Worm (Caenorhabditis elegans) whole organism, L3 larva: ENCODE data around the gene C17A2.7.
"Not testable (repeated sequence)": the region's sequence is repeated elsewhere in the genome, so short reads cannot be mapped to it uniquely, and the experiment has no call there.

Source experiments
- aly-2 ChIP-seq: fragments of 150-350 bp; optimal IDR thresholded peaks from 2 replicates; lab custom pipeline; 2014; ENCODE audit warnings: missing biosample characterization, missing genetic modification characterization
- ama-1 ChIP-seq: fragments of 150-350 bp; optimal IDR thresholded peaks from 2 replicates; lab custom pipeline; 2018
- ceh-28 ChIP-seq: fragments of 150-350 bp; optimal IDR thresholded peaks from 2 replicates; lab custom pipeline; 2014; ENCODE audit warnings: missing biosample characterization, missing genetic modification reagents, missing genetic modification characterization
- ceh-82 ChIP-seq: fragments of 150-350 bp; optimal IDR thresholded peaks from 2 replicates; lab custom pipeline; 2014; ENCODE audit warnings: missing biosample characterization, missing genetic modification characterization
- egl-27 ChIP-seq: sonication (generic microtip); optimal IDR thresholded peaks from 4 replicates; lab custom pipeline; 2017; ENCODE audit warnings: missing biosample characterization, missing genetic modification reagents, missing genetic modification characterization
- egl-5 ChIP-seq: fragments of 150-350 bp; optimal IDR thresholded peaks from 2 replicates; lab custom pipeline; 2017; ENCODE audit warnings: missing biosample characterization, missing genetic modification reagents, missing genetic modification characterization, inconsistent platforms
- elt-1 ChIP-seq: fragments of 150-350 bp; optimal IDR thresholded peaks from 2 replicates; lab custom pipeline; 2014; ENCODE audit warnings: missing biosample characterization, missing genetic modification characterization
- elt-2 ChIP-seq: sonication (generic microtip); optimal IDR thresholded peaks from 2 replicates; lab custom pipeline; 2016; ENCODE audit warnings: missing genetic modification reagents, mild to moderate bottlenecking, missing genetic modification characterization, missing compliant biosample characterization
- elt-3 ChIP-seq, 3 experiments: fragments of 150-350 bp in 1 of 3; sonication (generic microtip) in 2 of 3; optimal IDR thresholded peaks; 2 replicates in 2 of 3; 4 replicates in 1 of 3; lab custom pipeline; 2014 to 2017; ENCODE audit warnings: missing biosample characterization in 3 of 3, missing genetic modification characterization in 3 of 3
- fkh-10 ChIP-seq: sonication (generic microtip); optimal IDR thresholded peaks from 2 replicates; lab custom pipeline; 2017; ENCODE audit warnings: missing biosample characterization, missing genetic modification reagents, missing genetic modification characterization
- fos-1 ChIP-seq: fragments of 150-350 bp; optimal IDR thresholded peaks from 2 replicates; lab custom pipeline; 2014; ENCODE audit warnings: missing biosample characterization, missing genetic modification characterization
- hmg-11 ChIP-seq: sonication (generic microtip); optimal IDR thresholded peaks from 2 replicates; lab custom pipeline; 2016; ENCODE audit warnings: missing genetic modification characterization, missing compliant biosample characterization
- jun-1 ChIP-seq: fragments of 150-350 bp; optimal IDR thresholded peaks from 2 replicates; lab custom pipeline; 2014; ENCODE audit warnings: missing biosample characterization, missing genetic modification reagents, missing genetic modification characterization
- lin-15B ChIP-seq: fragments of 150-350 bp; optimal IDR thresholded peaks from 2 replicates; lab custom pipeline; 2014; ENCODE audit warnings: missing biosample characterization, missing genetic modification characterization
- lin-39 ChIP-seq: fragments of 150-350 bp; optimal IDR thresholded peaks from 2 replicates; lab custom pipeline; 2018; ENCODE audit warnings: missing biosample characterization, missing genetic modification reagents, missing genetic modification characterization
- lsy-12 ChIP-seq: sonication (generic microtip); optimal IDR thresholded peaks from 2 replicates; lab custom pipeline; 2016; ENCODE audit warnings: mild to moderate bottlenecking, missing genetic modification characterization, missing compliant biosample characterization
- mdl-1 ChIP-seq: fragments of 150-350 bp; optimal IDR thresholded peaks from 2 replicates; lab custom pipeline; 2014; ENCODE audit warnings: missing biosample characterization, missing genetic modification characterization
- nfya-1 ChIP-seq: sonication (generic microtip); optimal IDR thresholded peaks from 2 replicates; lab custom pipeline; 2017; ENCODE audit warnings: missing genetic modification characterization, mild to moderate bottlenecking, missing compliant biosample characterization, antibody characterized with exemption, moderate library complexity; ENCODE audit not compliant: insufficient read depth
- nhr-12 ChIP-seq: fragments of 150-350 bp; optimal IDR thresholded peaks from 2 replicates; lab custom pipeline; 2014; ENCODE audit warnings: missing biosample characterization, missing genetic modification characterization
- nhr-23 ChIP-seq: fragments of 150-350 bp; optimal IDR thresholded peaks from 2 replicates; lab custom pipeline; 2014; ENCODE audit warnings: missing biosample characterization, missing genetic modification reagents, missing genetic modification characterization
- nhr-237 ChIP-seq: fragments of 150-350 bp; optimal IDR thresholded peaks from 2 replicates; lab custom pipeline; 2014; ENCODE audit warnings: missing biosample characterization, missing genetic modification characterization
- nhr-25 ChIP-seq: sonication (generic microtip); optimal IDR thresholded peaks from 2 replicates; lab custom pipeline; 2017; ENCODE audit warnings: missing biosample characterization, missing genetic modification characterization
- nhr-28 ChIP-seq: fragments of 150-350 bp; optimal IDR thresholded peaks from 2 replicates; lab custom pipeline; 2014; ENCODE audit warnings: missing biosample characterization, missing genetic modification characterization
- nhr-67 ChIP-seq: fragments of 150-350 bp; optimal IDR thresholded peaks from 2 replicates; lab custom pipeline; 2014; ENCODE audit warnings: missing biosample characterization, missing genetic modification characterization
- nhr-76 ChIP-seq: fragments of 150-350 bp; sonication (generic microtip); optimal IDR thresholded peaks from 5 replicates; lab custom pipeline; 2014; ENCODE audit warnings: missing biosample characterization, missing genetic modification characterization
- nhr-77 ChIP-seq: fragments of 150-350 bp; optimal IDR thresholded peaks from 2 replicates; lab custom pipeline; 2014; ENCODE audit warnings: missing biosample characterization, missing genetic modification characterization
- pha-4 ChIP-seq: fragments of 150-350 bp; optimal IDR thresholded peaks from 2 replicates; lab custom pipeline; 2014; ENCODE audit warnings: missing biosample characterization, missing genetic modification reagents, missing genetic modification characterization
- pqm-1 ChIP-seq: fragments of 150-350 bp; optimal IDR thresholded peaks from 2 replicates; lab custom pipeline; 2017; ENCODE audit warnings: missing biosample characterization, missing genetic modification characterization, inconsistent platforms
- skn-1 ChIP-seq: fragments of 150-350 bp; optimal IDR thresholded peaks from 2 replicates; lab custom pipeline; 2014; ENCODE audit warnings: missing biosample characterization, missing genetic modification characterization
- snpc-4 ChIP-seq: fragments of 150-350 bp; optimal IDR thresholded peaks from 2 replicates; lab custom pipeline; 2014; ENCODE audit warnings: missing biosample characterization, missing genetic modification characterization
- tbx-2 ChIP-seq: sonication (generic microtip); optimal IDR thresholded peaks from 2 replicates; lab custom pipeline; 2016; ENCODE audit warnings: mild to moderate bottlenecking, missing genetic modification characterization, missing compliant biosample characterization
- unc-39 ChIP-seq: sonication (generic microtip); optimal IDR thresholded peaks from 4 replicates; lab custom pipeline; 2017; ENCODE audit warnings: missing biosample characterization, missing genetic modification characterization
- ztf-11 ChIP-seq: fragments of 150-350 bp; optimal IDR thresholded peaks from 2 replicates; lab custom pipeline; 2014; ENCODE audit warnings: missing biosample characterization, missing genetic modification characterization
- ztf-4 ChIP-seq: fragments of 150-350 bp; optimal IDR thresholded peaks from 2 replicates; lab custom pipeline; 2014; ENCODE audit warnings: missing biosample characterization, missing genetic modification characterization

The C17A2.7 gene

ce11 chrII:3827801-3828200 is 15.4 kb downstream of the C17A2.7 start, which contains the start of gene F54D10.8:
F54D10.8 (minus strand) TSS chrII:3827901.
- TF ChIP-seq jun-1 (no peak), nhr-12 (tag; lab: Kevin White, UChicago) (no peak), lsy-12 (tag; lab: Kevin White, UChicago) (no peak)

- TF ChIP-seq nhr-237 (tag; lab: Kevin White, UChicago), result no peak
- TF ChIP-seq lin-15B (tag; lab: Kevin White, UChicago), result no peak
- TF ChIP-seq egl-5 (tag; lab: Kevin White, UChicago), result no peak
- no peak for TF ChIP-seq fkh-10 (GFP tag; lab: Kevin White, UChicago)
- no peak for TF ChIP-seq nhr-28 (tag; lab: Kevin White, UChicago)
- TF ChIP-seq pqm-1 (tag; lab: Kevin White, UChicago), result no peak
These were observed 19.4 kb downstream of the C17A2.7 start, which contains the start of gene skr-15 for ce11 chrII:3823855-3824254. skr-15 (plus strand) TSS chrII:3824155.

ce11 chrII:3821248-3821647 is 22.0 kb downstream of the C17A2.7 start, which contains the start of gene F54D10.7:
F54D10.7 (minus strand) TSS chrII:3821296.
- TF ChIP-seq nhr-76 (tag; lab: Kevin White, UChicago) (no peak), ceh-28 (tag; lab: Kevin White, UChicago) (no peak), ceh-82 (tag; lab: Kevin White, UChicago) (no peak), lin-15B (tag; lab: Kevin White, UChicago) (no peak), unc-39 (tag; lab: Kevin White, UChicago) (no peak), nhr-23 (tag; lab: Kevin White, UChicago) (no peak), nhr-25 (tag; lab: Kevin White, UChicago) (no peak)

- not testable (repeated sequence) for TF ChIP-seq nhr-237 (tag; lab: Kevin White, UChicago); lin-15B (tag; lab: Kevin White, UChicago); ama-1 (lab: Kevin White, UChicago)
These were observed 26.9 kb downstream of the C17A2.7 start, which contains the start of gene fbxa-24 for ce11 chrII:3816251-3816849. fbxa-24 (plus strand) TSS chrII:3816526.

- no peak for TF ChIP-seq nhr-77 (tag; lab: Kevin White, UChicago)
- TF ChIP-seq nhr-23 (tag; lab: Kevin White, UChicago), result no peak
- peak; percentile 80 for TF ChIP-seq pqm-1 (tag; lab: Kevin White, UChicago)
- TF ChIP-seq nhr-67 (tag; lab: Kevin White, UChicago), result no peak
- TF ChIP-seq ztf-4, result no peak
- TF ChIP-seq pha-4 (tag; lab: Kevin White, UChicago), result peak; percentile 6
- TF ChIP-seq tbx-2 (tag; lab: Kevin White, UChicago), result no peak
- TF ChIP-seq ceh-82 (tag; lab: Kevin White, UChicago), result no peak
- no peak for TF ChIP-seq snpc-4 (tag; lab: Kevin White, UChicago)
- no peak for TF ChIP-seq ztf-11 (tag; lab: Kevin White, UChicago)
- no peak for TF ChIP-seq fos-1
- TF ChIP-seq lin-15B (tag; lab: Kevin White, UChicago), result no peak
- no peak for TF ChIP-seq nfya-1
- no peak for TF ChIP-seq egl-27 (tag; lab: Kevin White, UChicago)
- TF ChIP-seq elt-1 (tag; lab: Kevin White, UChicago), result no peak
- TF ChIP-seq aly-2 (tag; lab: Kevin White, UChicago), result no peak
- no peak for TF ChIP-seq lin-39
- TF ChIP-seq ama-1 (lab: Kevin White, UChicago), result no peak
- TF ChIP-seq mdl-1 (tag; lab: Kevin White, UChicago), result no peak
- TF ChIP-seq nhr-28 (tag; lab: Kevin White, UChicago), result no peak
- no peak for TF ChIP-seq ceh-28 (tag; lab: Kevin White, UChicago)
- no peak for TF ChIP-seq egl-5 (tag; lab: Kevin White, UChicago)
- peak; percentile 93 for TF ChIP-seq elt-2 (tag; lab: Kevin White, UChicago)
- peak; percentile 83 for TF ChIP-seq jun-1
- peak; percentile 5 for TF ChIP-seq hmg-11 (tag; lab: Kevin White, UChicago)
- no peak for TF ChIP-seq elt-3 (tag; optimal IDR thresholded peaks at IDR 0.05; lab: Kevin White, UChicago)
- TF ChIP-seq lsy-12 (tag; lab: Kevin White, UChicago), result no peak
- no peak for TF ChIP-seq skn-1 (tag; lab: Kevin White, UChicago)
These were observed 27.6 kb downstream of the C17A2.7 start for ce11 chrII:3815445-3816208.
